Worm (Caenorhabditis elegans) whole organism, young adult: Measurements from ENCODE around the gene F44D12.19.

Experiments
- B0035.1 ChIP-seq: sonication (generic microtip); optimal IDR thresholded peaks from 2 replicates; lab custom pipeline; 2016; ENCODE audit warnings: missing genetic modification characterization, mild to moderate bottlenecking, missing compliant biosample characterization, missing genotype, missing genetic modification reagents
- B0336.3 ChIP-seq: fragments of 200-800 bp; sonication (Bioruptor generic); IDR thresholded peaks from 2 replicates; pipeline ENCODE4 v1.3.6; 2022; ENCODE audit warnings: missing genetic modification characterization, missing compliant biosample characterization
- D2030.7 ChIP-seq: fragments of 200-800 bp; sonication (Bioruptor generic); IDR thresholded peaks from 2 replicates; pipeline ENCODE4 v1.3.6; 2022; ENCODE audit warnings: missing genetic modification reagents, missing genetic modification characterization, missing compliant biosample characterization
- F10E7.11 ChIP-seq: sonication (generic microtip); optimal IDR thresholded peaks from 2 replicates; lab custom pipeline; 2017; ENCODE audit warnings: mild to moderate bottlenecking, missing genetic modification characterization, moderate library complexity, missing compliant biosample characterization
- F33H1.4 ChIP-seq: fragments of 200-800 bp; sonication (Bioruptor generic); IDR thresholded peaks from 2 replicates; pipeline ENCODE4 v1.3.6; 2022; ENCODE audit warnings: missing genetic modification reagents, missing genetic modification characterization, missing compliant biosample characterization
- F52B5.7 ChIP-seq: sonication (generic microtip); optimal IDR thresholded peaks from 2 replicates; lab custom pipeline; 2016; ENCODE audit warnings: mild to moderate bottlenecking, missing genetic modification characterization, missing compliant biosample characterization
- T07F8.4 ChIP-seq: sonication (generic microtip); optimal IDR thresholded peaks from 2 replicates; lab custom pipeline; 2016; ENCODE audit warnings: mild to moderate bottlenecking, missing genetic modification characterization, moderate library complexity, missing compliant biosample characterization
- T26A5.8 ChIP-seq: sonication (generic microtip); optimal IDR thresholded peaks from 2 replicates; lab custom pipeline; 2016; ENCODE audit warnings: missing genetic modification characterization, missing compliant biosample characterization
- Y53F4B.3 ChIP-seq: fragments of 200-800 bp; sonication (Bioruptor generic); IDR thresholded peaks from 2 replicates; pipeline ENCODE4 v1.3.6; 2022; ENCODE audit warnings: missing genetic modification reagents, missing genetic modification characterization, missing compliant biosample characterization
- Y53G8AR.9 ChIP-seq: fragments of 200-800 bp; sonication (Bioruptor generic); conservative IDR thresholded peaks from 2 replicates; pipeline ENCODE4 v1.3.6; 2022; ENCODE audit warnings: missing genetic modification reagents, missing genetic modification characterization, missing compliant biosample characterization
- Y56A3A.18 ChIP-seq: fragments of 200-800 bp; sonication (Bioruptor generic); IDR thresholded peaks from 2 replicates; pipeline ENCODE4 v1.3.6; 2022; ENCODE audit warnings: missing genetic modification reagents, missing genetic modification characterization, missing compliant biosample characterization
- ZK185.1 ChIP-seq: sonication (generic microtip); optimal IDR thresholded peaks from 2 replicates; lab custom pipeline; 2016; ENCODE audit warnings: mild to moderate bottlenecking, missing genetic modification characterization, missing compliant biosample characterization; ENCODE audit not compliant: poor library complexity, severe bottlenecking
- cebp-1 ChIP-seq, 2 experiments: fragments of 200-800 bp in 1 of 2; sonication (Bioruptor generic) in 1 of 2; sonication (generic microtip) in 1 of 2; IDR thresholded peaks in 1 of 2; optimal IDR thresholded peaks in 1 of 2; 2 replicates each; pipeline versions ENCODE4 v1.3.6 to Lab custom; 2017 to 2022; ENCODE audit warnings: missing compliant biosample characterization in 2 of 2, missing genetic modification characterization in 2 of 2, mild to moderate bottlenecking in 1 of 2, missing genetic modification reagents in 1 of 2, moderate library complexity in 1 of 2
- ceh-91 ChIP-seq: fragments of 200-800 bp; sonication (Bioruptor generic); IDR thresholded peaks from 2 replicates; pipeline ENCODE4 v1.3.6; 2022; ENCODE audit warnings: missing genetic modification reagents, missing genetic modification characterization, missing compliant biosample characterization
- die-1 ChIP-seq: sonication (generic microtip); optimal IDR thresholded peaks from 2 replicates; lab custom pipeline; 2016; ENCODE audit warnings: missing genotype, mild to moderate bottlenecking, missing genetic modification characterization, missing compliant biosample characterization
- egl-18 ChIP-seq: fragments of 200-800 bp; sonication (Bioruptor generic); IDR thresholded peaks from 2 replicates; pipeline ENCODE4 v1.3.6; 2022; ENCODE audit warnings: missing genetic modification reagents, missing genetic modification characterization, missing compliant biosample characterization
- ekl-4 ChIP-seq: fragments of 200-800 bp; sonication (Bioruptor generic); IDR thresholded peaks from 2 replicates; pipeline ENCODE4 v1.3.6; 2022; ENCODE audit warnings: missing genetic modification reagents, missing genetic modification characterization, missing compliant biosample characterization
- him-1 ChIP-seq: sonication (generic microtip); optimal IDR thresholded peaks from 2 replicates; lab custom pipeline; 2016; ENCODE audit warnings: missing genotype, missing genetic modification reagents, missing genetic modification characterization, missing compliant biosample characterization
- hmg-1.2 ChIP-seq: fragments of 200-800 bp; sonication (Bioruptor generic); IDR thresholded peaks from 2 replicates; pipeline ENCODE4 v1.3.6; 2022; ENCODE audit warnings: missing genetic modification reagents, missing genetic modification characterization, missing compliant biosample characterization
- hsf-1 ChIP-seq: fragments of 200-800 bp; sonication (Bioruptor generic); IDR thresholded peaks from 2 replicates; pipeline ENCODE4 v1.3.6; 2022; ENCODE audit warnings: missing genetic modification reagents, missing genetic modification characterization, missing compliant biosample characterization
- lag-1 ChIP-seq: fragments of 200-800 bp; sonication (Bioruptor generic); IDR thresholded peaks from 2 replicates; pipeline ENCODE4 v1.3.6; 2022; ENCODE audit warnings: missing genetic modification reagents, missing genetic modification characterization, missing compliant biosample characterization
- lin-26 ChIP-seq: fragments of 200-800 bp; sonication (Bioruptor generic); IDR thresholded peaks from 2 replicates; pipeline ENCODE4 v1.3.6; 2022; ENCODE audit warnings: missing genetic modification reagents, missing genetic modification characterization, missing compliant biosample characterization
- lin-54 ChIP-seq: fragments of 200-800 bp; sonication (Bioruptor generic); optimal IDR thresholded peaks from 2 replicates; lab custom pipeline; 2018; ENCODE audit warnings: mild to moderate bottlenecking, missing genetic modification characterization, missing compliant biosample characterization
- lsy-27 ChIP-seq: sonication (generic microtip); optimal IDR thresholded peaks from 2 replicates; lab custom pipeline; 2017; ENCODE audit warnings: missing genetic modification characterization, mild to moderate bottlenecking, missing compliant biosample characterization, antibody characterized with exemption, missing genotype, borderline replicate concordance; ENCODE audit not compliant: insufficient read depth
- madf-6 ChIP-seq: fragments of 200-800 bp; sonication (Bioruptor generic); IDR thresholded peaks from 2 replicates; pipeline ENCODE4 v1.3.6; 2022; ENCODE audit warnings: missing genetic modification reagents, missing genetic modification characterization, missing compliant biosample characterization
- nfya-1 ChIP-seq: sonication (generic microtip); optimal IDR thresholded peaks from 2 replicates; lab custom pipeline; 2017; ENCODE audit warnings: antibody characterized with exemption, missing compliant biosample characterization, missing genetic modification characterization, borderline replicate concordance; ENCODE audit not compliant: insufficient read depth
- nfyb-1 ChIP-seq: fragments of 200-800 bp; sonication (Bioruptor generic); IDR thresholded peaks from 2 replicates; pipeline ENCODE4 v1.3.6; 2022; ENCODE audit warnings: missing genetic modification reagents, missing genetic modification characterization, missing compliant biosample characterization
- nhr-179 ChIP-seq: sonication (generic microtip); optimal IDR thresholded peaks from 2 replicates; lab custom pipeline; 2016; ENCODE audit warnings: mild to moderate bottlenecking, missing genetic modification characterization, missing compliant biosample characterization
- nhr-80 ChIP-seq: sonication (generic microtip); optimal IDR thresholded peaks from 2 replicates; lab custom pipeline; 2016; ENCODE audit warnings: missing genetic modification characterization, missing compliant biosample characterization
- pbrm-1 ChIP-seq: fragments of 200-800 bp; sonication (Bioruptor generic); IDR thresholded peaks from 2 replicates; pipeline ENCODE4 v1.3.6; 2022; ENCODE audit warnings: missing genetic modification reagents, missing genetic modification characterization, missing compliant biosample characterization
- rcor-1 ChIP-seq: fragments of 200-800 bp; sonication (Bioruptor generic); IDR thresholded peaks from 2 replicates; pipeline ENCODE4 v1.3.6; 2022; ENCODE audit warnings: missing genetic modification reagents, missing genetic modification characterization, missing compliant biosample characterization
- repo-1 ChIP-seq: sonication (generic microtip); optimal IDR thresholded peaks from 2 replicates; lab custom pipeline; 2017; ENCODE audit warnings: mild to moderate bottlenecking, missing genetic modification characterization, missing compliant biosample characterization
- rpc-1 ChIP-seq, 2 experiments: fragments of 150-350 bp in 1 of 2; sonication (generic microtip) in 1 of 2; optimal IDR thresholded peaks; 2 replicates each; lab custom pipeline; 2014 to 2018; ENCODE audit warnings: missing biosample characterization in 1 of 2, missing genetic modification characterization in 1 of 2, missing genetic modification reagents in 1 of 2, missing genotype in 1 of 2
- sea-2 ChIP-seq: fragments of 200-800 bp; sonication (Bioruptor generic); IDR thresholded peaks from 2 replicates; pipeline ENCODE4 v1.3.6; 2022; ENCODE audit warnings: missing genetic modification characterization, missing compliant biosample characterization
- snpc-1.1 ChIP-seq: sonication (generic microtip); optimal IDR thresholded peaks from 2 replicates; lab custom pipeline; 2017; ENCODE audit warnings: missing genetic modification characterization, mild to moderate bottlenecking, missing compliant biosample characterization, antibody characterized with exemption, moderate library complexity, missing genotype, missing genetic modification reagents; ENCODE audit not compliant: insufficient read depth
- snpc-1.3 ChIP-seq: sonication (generic microtip); optimal IDR thresholded peaks from 2 replicates; lab custom pipeline; 2017; ENCODE audit warnings: missing genetic modification characterization, mild to moderate bottlenecking, missing compliant biosample characterization, antibody characterized with exemption, moderate library complexity, missing genotype, missing genetic modification reagents; ENCODE audit not compliant: insufficient read depth
- snpc-3.4 ChIP-seq: sonication (generic microtip); optimal IDR thresholded peaks from 2 replicates; lab custom pipeline; 2017; ENCODE audit warnings: missing genetic modification characterization, mild to moderate bottlenecking, missing compliant biosample characterization, antibody characterized with exemption, moderate library complexity, missing genotype, missing genetic modification reagents
- unc-130 ChIP-seq: sonication (generic microtip); optimal IDR thresholded peaks from 2 replicates; lab custom pipeline; 2016; ENCODE audit warnings: missing genetic modification reagents, missing genetic modification characterization, missing compliant biosample characterization
- ztf-22 ChIP-seq: fragments of 200-800 bp; sonication (Bioruptor generic); optimal IDR thresholded peaks from 2 replicates; lab custom pipeline; 2018; ENCODE audit warnings: mild to moderate bottlenecking, missing genetic modification characterization, moderate library complexity, missing compliant biosample characterization
- ztf-25 ChIP-seq: fragments of 200-800 bp; sonication (Bioruptor generic); IDR thresholded peaks from 2 replicates; pipeline ENCODE4 v1.3.6; 2022; ENCODE audit warnings: missing genetic modification reagents, missing genetic modification characterization, missing compliant biosample characterization
- ztf-26 ChIP-seq: sonication (generic microtip); optimal IDR thresholded peaks from 2 replicates; lab custom pipeline; 2017; ENCODE audit warnings: missing genetic modification characterization, missing compliant biosample characterization

The F44D12.19 gene

DNA sequence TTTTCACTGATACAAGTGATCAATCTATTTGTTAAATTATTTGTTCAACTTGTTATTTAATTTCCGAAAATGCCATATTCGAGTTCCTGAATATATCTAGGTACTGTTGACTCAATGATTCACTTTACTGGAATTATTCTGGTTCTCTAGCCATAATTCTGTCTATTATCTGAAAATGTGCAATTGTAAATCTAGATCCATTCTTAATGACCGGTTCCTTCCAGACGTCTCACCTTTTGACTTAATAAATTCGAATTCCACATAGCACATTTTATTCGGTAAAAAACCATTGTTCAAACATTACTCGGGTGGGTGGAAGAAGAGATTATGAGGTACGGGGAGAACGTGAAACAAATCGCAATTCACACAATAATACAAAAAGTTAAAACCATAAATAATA lies 32.0 kb upstream of the F44D12.19 start (continued):
- TF ChIP-seq F10E7.11 (tag; lab: Kevin White, UChicago) (no peak), snpc-3.4 (tag; lab: Kevin White, UChicago) (no peak), D2030.7 (no peak), lsy-27 (tag; lab: Kevin White, UChicago) (no peak), B0336.3 (peak; percentile 70), T07F8.4 (no peak), pbrm-1 (GFP tag; lab: Robert Waterston, UW) (0 out of 2 replicates have a peak, but pooled peaks have one; percentile 26), egl-18 (GFP tag; lab: Robert Waterston, UW) (no peak), sea-2 (GFP tag; lab: Robert Waterston, UW) (no peak), ztf-26 (tag; lab: Kevin White, UChicago) (no peak)

DNA sequence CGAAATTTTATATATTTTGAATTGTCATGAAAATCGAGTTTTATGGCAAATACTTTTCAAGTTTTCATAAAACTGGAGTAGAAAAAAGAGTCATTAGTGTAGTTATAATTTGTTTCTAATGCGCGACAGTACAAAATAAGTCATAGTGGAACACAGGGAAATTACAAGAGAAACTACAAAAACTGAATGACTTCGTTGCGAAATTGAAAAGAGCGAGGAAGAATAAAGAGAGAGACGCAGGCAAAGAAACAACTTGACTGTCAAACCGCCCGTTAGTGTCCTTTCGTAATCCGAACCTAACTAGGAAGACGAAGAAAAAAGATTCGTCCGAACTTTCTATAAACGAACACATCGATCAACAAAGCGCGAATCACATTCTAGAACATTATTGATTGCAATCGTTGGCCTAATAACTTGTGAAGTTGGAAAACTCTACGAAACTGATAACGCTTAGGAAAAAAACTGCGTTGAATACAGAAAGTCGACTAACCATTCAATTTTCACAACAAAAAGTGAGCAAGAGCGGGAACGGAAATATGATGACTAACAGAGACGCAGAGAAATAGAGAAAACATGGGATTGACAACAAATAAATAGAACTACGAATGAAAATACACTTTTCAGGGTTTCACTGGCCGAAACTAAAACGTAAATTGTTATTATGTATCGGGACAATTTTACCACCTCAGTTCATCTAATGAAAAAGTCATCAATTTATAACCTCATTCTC lies 27.8 kb upstream of the F44D12.19 start:
- TF ChIP-seq rpc-1 (optimal IDR thresholded peaks at IDR 0.05; lab: Kevin White, UChicago): no peak
- TF ChIP-seq rpc-1 (tag; optimal IDR thresholded peaks at IDR 0.05; lab: Kevin White, UChicago): no peak
- peak; percentile 40; the same call in 1 of the 2 replicates for TF ChIP-seq madf-6 (GFP tag; lab: Robert Waterston, UW)
- peak; percentile 10 for TF ChIP-seq hmg-1.2 (GFP tag; lab: Robert Waterston, UW)
- TF ChIP-seq F52B5.7 (tag; lab: Kevin White, UChicago): no peak
- TF ChIP-seq cebp-1 (GFP tag; IDR thresholded peaks at IDR 0.05; lab: Robert Waterston, UW): peak; percentile 42; the same call in 1 of the 2 replicates
- TF ChIP-seq cebp-1 (tag; optimal IDR thresholded peaks at IDR 0.05; lab: Kevin White, UChicago): peak; percentile 87
- TF ChIP-seq nhr-80 (tag; lab: Kevin White, UChicago): peak; percentile 29
- TF ChIP-seq nfyb-1 (GFP tag; lab: Robert Waterston, UW): peak; percentile 45; the same call in 1 of the 2 replicates

DNA sequence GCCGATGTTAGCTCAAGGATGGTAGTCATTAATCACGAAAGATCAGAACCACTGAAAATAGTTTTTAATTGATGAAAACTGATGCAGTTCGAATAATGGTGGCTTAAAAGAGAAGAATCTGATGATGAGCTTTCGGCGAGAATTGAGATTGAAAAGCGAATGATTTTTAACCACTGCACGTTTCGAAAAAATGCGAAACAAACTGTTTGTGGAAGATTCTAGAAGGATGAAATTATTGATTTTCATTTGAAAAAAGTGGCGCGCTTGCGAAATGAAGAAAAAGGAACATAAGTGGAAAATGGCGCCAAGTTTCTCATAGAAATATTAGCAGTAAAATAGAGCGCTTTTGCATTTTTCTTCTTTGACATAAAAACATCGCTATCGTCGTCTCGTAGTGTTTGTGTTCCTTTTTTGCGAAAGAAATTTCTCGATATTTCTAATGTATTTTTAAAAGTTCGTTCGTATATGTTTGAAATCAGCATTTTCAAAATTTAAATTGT lies 26.4 kb upstream of the F44D12.19 start, which contains the start of gene uba-1:
uba-1 (minus strand) TSS at position 51 of the 500 bp plus-strand sequence.
- TF ChIP-seq rpc-1 (optimal IDR thresholded peaks at IDR 0.05; lab: Kevin White, UChicago) (no peak), rpc-1 (tag; optimal IDR thresholded peaks at IDR 0.05; lab: Kevin White, UChicago) (no peak), ZK185.1 (tag; lab: Kevin White, UChicago) (peak; percentile 87), Y53F4B.3 (GFP tag; lab: Robert Waterston, UW) (no peak), nhr-179 (tag; lab: Kevin White, UChicago) (no peak), B0035.1 (tag; lab: Kevin White, UChicago) (no peak), ztf-22 (GFP tag; lab: Kevin White, UChicago) (peak; percentile 31), nfya-1 (no peak), him-1 (tag; lab: Kevin White, UChicago) (no peak), B0336.3 (peak; percentile 94), lin-54 (peak; percentile 79), ztf-25 (no peak), unc-130 (GFP tag; lab: Kevin White, UChicago) (peak; percentile 55), repo-1 (tag; lab: Kevin White, UChicago) (peak; percentile 84), snpc-1.1 (tag; lab: Kevin White, UChicago) (no peak), ekl-4 (GFP tag; lab: Robert Waterston, UW) (peak; percentile 71; the same call in 1 of the 2 replicates), F33H1.4 (peak; percentile 67), rcor-1 (0 out of 2 replicates have a peak, but pooled peaks have one; percentile 6), die-1 (peak; percentile 42), lin-26 (GFP tag; lab: Robert Waterston, UW) (peak; percentile 11; the same call in 1 of the 2 replicates), lag-1 (GFP tag; lab: Robert Waterston, UW) (no peak), Y53G8AR.9 (GFP tag; lab: Robert Waterston, UW) (peak; percentile 89), hsf-1 (GFP tag; lab: Robert Waterston, UW) (peak; percentile 97), T26A5.8 (no peak), ceh-91 (GFP tag; lab: Robert Waterston, UW) (peak; percentile 73; the same call in 1 of the 2 replicates), snpc-1.3 (tag; lab: Kevin White, UChicago) (peak; percentile 14), Y56A3A.18 (GFP tag; lab: Robert Waterston, UW) (no peak; the same call in 1 of the 2 replicates)
